Fruit fly (Drosophila melanogaster): ENCODE measurements around the gene CG14963.
A peak's percentile ranks its signal among the peaks of the same experiment; 100 is the strongest.

CG14963 gene

DNA sequence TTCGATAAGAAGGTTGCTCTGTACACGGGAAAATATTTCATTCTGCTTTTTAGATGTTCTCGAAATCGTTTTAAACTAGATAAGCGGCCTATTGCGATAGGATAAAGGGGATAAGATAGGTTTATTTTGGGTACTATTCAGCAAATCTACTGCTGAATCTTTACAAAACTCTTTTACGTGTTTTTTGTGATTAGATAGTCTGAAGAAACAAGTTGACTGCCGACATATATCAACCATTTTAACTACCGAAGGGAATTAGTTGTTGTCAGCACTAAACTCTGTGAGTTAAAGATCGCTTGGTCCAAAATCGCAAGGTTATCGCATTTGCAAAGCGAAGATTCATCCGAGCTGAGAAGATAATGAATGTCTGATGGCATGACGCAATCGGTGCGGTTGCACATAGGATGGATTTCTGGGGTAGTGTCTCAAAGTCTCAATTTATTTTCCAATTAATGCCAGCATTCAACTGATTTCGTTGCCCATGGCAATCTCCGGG lies 6.1 kb downstream of the CG14963 start, which contains the start of gene Asciz:
Gene Asciz, minus strand, starts transcription at position 51 of the 496 bp plus-strand sequence.
- TF ChIP-seq CG15479 (GFP tag; optimal IDR thresholded peaks at IDR 0.05) (peak; percentile 4), Rfx (GFP tag; IDR thresholded peaks at IDR 0.05) (peak; percentile 28; the same call in 1 of the 2 replicates), amos (GFP tag; IDR thresholded peaks at IDR 0.05; ENCODE audit: partially characterized antibody) (no peak)

- no peak for TF ChIP-seq CG30020 (tag; optimal IDR thresholded peaks at IDR 0.05)
- TF ChIP-seq Sox100B (GFP tag; optimal IDR thresholded peaks at IDR 0.05): no peak
- TF ChIP-seq sr (GFP tag; IDR thresholded peaks at IDR 0.05): 0 out of 3 replicates have a peak, but pooled peaks have one; percentile 29
- no peak for TF ChIP-seq Dp (GFP tag; optimal IDR thresholded peaks at IDR 0.05)
- no peak for TF ChIP-seq CG13424 (tag; optimal IDR thresholded peaks at IDR 0.05)
- TF ChIP-seq HLHmδ (GFP tag; optimal IDR thresholded peaks at IDR 0.05): no peak
- peak; percentile 54 for TF ChIP-seq cg (GFP tag; optimal IDR thresholded peaks at IDR 0.05)
- no peak for TF ChIP-seq slp2 (GFP tag; optimal IDR thresholded peaks at IDR 0.05)
- no peak for TF ChIP-seq CG1603 (tag; optimal IDR thresholded peaks at IDR 0.05)
- TF ChIP-seq Antp (GFP tag; optimal IDR thresholded peaks at IDR 0.05): no peak
- no peak for TF ChIP-seq CG17359 (tag; optimal IDR thresholded peaks at IDR 0.05)
- TF ChIP-seq ftz-f1 (GFP tag; optimal IDR thresholded peaks at IDR 0.05): peak; percentile 52
- TF ChIP-seq CG4424 (GFP tag; optimal IDR thresholded peaks at IDR 0.05): no peak
- no peak for TF ChIP-seq CG8765 (GFP tag; IDR thresholded peaks at IDR 0.05)
- peak; percentile 26 for TF ChIP-seq CG34376 (GFP tag; optimal IDR thresholded peaks at IDR 0.05)
- no peak for TF ChIP-seq CG17186 (GFP tag; optimal IDR thresholded peaks at IDR 0.05)
- TF ChIP-seq CG6175 (GFP tag; IDR thresholded peaks at IDR 0.05): no peak
- TF ChIP-seq gsb-n (tag; optimal IDR thresholded peaks at IDR 0.05): no peak
- TF ChIP-seq twi (tag; optimal IDR thresholded peaks at IDR 0.05): peak; percentile 56
- TF ChIP-seq kah (GFP tag; optimal IDR thresholded peaks at IDR 0.05): peak; percentile 61
- TF ChIP-seq lola (GFP tag; optimal IDR thresholded peaks at IDR 0.05): no peak
- TF ChIP-seq Sry-β (GFP tag; optimal IDR thresholded peaks at IDR 0.05): no peak
- no peak for TF ChIP-seq CG15011 (GFP tag; optimal IDR thresholded peaks at IDR 0.05)
- TF ChIP-seq Ets65A (GFP tag): no peak
- no peak for TF ChIP-seq da (GFP tag; optimal IDR thresholded peaks at IDR 0.05)
- TF ChIP-seq rib (GFP tag; IDR thresholded peaks at IDR 0.05): 0 out of 2 replicates have a peak, but pooled peaks have one; percentile 9
- TF ChIP-seq CG3065 (GFP tag; optimal IDR thresholded peaks at IDR 0.05): peak; percentile 85
- no peak for TF ChIP-seq sima (GFP tag; optimal IDR thresholded peaks at IDR 0.05)
- TF ChIP-seq tio (GFP tag; optimal IDR thresholded peaks at IDR 0.05): no peak
- no peak for TF ChIP-seq wdn (GFP tag; IDR thresholded peaks at IDR 0.05)
- TF ChIP-seq CG31388 (GFP tag; optimal IDR thresholded peaks at IDR 0.05): no peak
- no peak for TF ChIP-seq Jarid2 (GFP tag; optimal IDR thresholded peaks at IDR 0.05)
- TF ChIP-seq ac (GFP tag; optimal IDR thresholded peaks at IDR 0.05): no peak
- TF ChIP-seq CG30431 (GFP tag; optimal IDR thresholded peaks at IDR 0.05): no peak
- TF ChIP-seq CG5953 (GFP tag; IDR thresholded peaks at IDR 0.05): no peak
- no peak for TF ChIP-seq Aef1 (GFP tag; IDR thresholded peaks at IDR 0.05)
- TF ChIP-seq gcm2 (GFP tag; optimal IDR thresholded peaks at IDR 0.05): no peak
- no peak for TF ChIP-seq bbx (GFP tag; IDR thresholded peaks at IDR 0.05; ENCODE audit: partially characterized antibody)
- no peak for TF ChIP-seq h (optimal IDR thresholded peaks at IDR 0.05)
- no peak for TF ChIP-seq Hr3 (GFP tag; optimal IDR thresholded peaks at IDR 0.05)
- no peak for TF ChIP-seq CG8359 (GFP tag; optimal IDR thresholded peaks at IDR 0.05; ENCODE audit: borderline replicate concordance)
- TF ChIP-seq vvl (GFP tag; IDR thresholded peaks at IDR 0.05): no peak
- no peak for TF ChIP-seq pum (GFP tag; optimal IDR thresholded peaks at IDR 0.05)
- TF ChIP-seq crol (GFP tag; IDR thresholded peaks at IDR 0.05): peak; percentile 66
- no peak for TF ChIP-seq bab2 (GFP tag; optimal IDR thresholded peaks at IDR 0.05)
- TF ChIP-seq Rx (GFP tag; IDR thresholded peaks at IDR 0.05): no peak
- TF ChIP-seq Poxn (GFP tag; IDR thresholded peaks at IDR 0.05): no peak
Measured at dm6 chr3L:3165399-3165798, 6.9 kb downstream of the CG14963 start.
